Fruit fly (Drosophila melanogaster): ENCODE data around the gene kmg.

The kmg gene

DNA sequence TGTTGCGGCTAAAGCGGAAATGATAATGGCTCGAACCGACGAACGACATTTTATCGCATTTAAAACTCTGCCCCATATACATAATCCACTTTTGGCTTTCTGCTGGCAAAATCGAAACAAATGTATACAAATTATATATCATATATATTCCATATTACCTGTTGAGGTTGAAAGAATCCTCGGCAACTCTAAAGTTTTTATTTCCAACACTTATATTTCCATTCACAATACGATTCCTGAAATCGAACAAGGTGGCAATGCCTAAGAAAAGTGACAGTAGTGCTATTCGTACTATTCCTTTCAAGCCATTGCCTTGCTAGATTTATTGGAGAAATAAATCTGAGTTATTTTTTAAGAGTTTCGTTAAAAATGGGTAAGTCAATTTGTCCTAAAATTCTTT lies 1.8 kb upstream of the kmg start, which contains the start of gene Pk34A (continued):
- no peak for TF ChIP-seq CG9215 (GFP tag; IDR thresholded peaks at IDR 0.05)
- no peak for TF ChIP-seq Six4 (GFP tag; optimal IDR thresholded peaks at IDR 0.05)

dm6 chr2L:13164994-13165801 lies 4.9 kb downstream of the kmg start, which contains the start of gene Sirt1:
Gene Sirt1 (plus strand): TSS chr2L:13165564.
- TF ChIP-seq fd102C (GFP tag; optimal IDR thresholded peaks at IDR 0.05) (no peak), CTCF (GFP tag; optimal IDR thresholded peaks at IDR 0.05) (no peak), CG18619 (GFP tag; optimal IDR thresholded peaks at IDR 0.05) (peak; percentile 89), CG6765 (GFP tag; optimal IDR thresholded peaks at IDR 0.05) (peak; percentile 66), fru (optimal IDR thresholded peaks at IDR 0.05) (no peak), hbn (GFP tag; IDR thresholded peaks at IDR 0.05; ENCODE audit: partially characterized antibody) (no peak), Asciz (GFP tag; optimal IDR thresholded peaks at IDR 0.05) (peak; percentile 48), grau (tag; optimal IDR thresholded peaks at IDR 0.05) (peak; percentile 99), pan (optimal IDR thresholded peaks at IDR 0.05) (no peak), pan (GFP tag; optimal IDR thresholded peaks at IDR 0.05 in 1 of 2, IDR thresholded peaks at IDR 0.05 in 1 of 2) (peak in 1 of 2 experiments; percentile 83), CG3726 (GFP tag; IDR thresholded peaks at IDR 0.05) (peak; percentile 77; the same call in 2 of the 3 replicates), Pdp1 (GFP tag; optimal IDR thresholded peaks at IDR 0.05) (peak; percentile 70 to 85), pros (GFP tag; optimal IDR thresholded peaks at IDR 0.05) (no peak), peb (GFP tag; IDR thresholded peaks at IDR 0.05) (peak; percentile 39; the same call in 1 of the 2 replicates), Blimp-1 (GFP tag; optimal IDR thresholded peaks at IDR 0.05) (no peak), CG6854 (GFP tag; optimal IDR thresholded peaks at IDR 0.05) (peak; percentile 29), Dip3 (GFP tag; optimal IDR thresholded peaks at IDR 0.05) (peak; percentile 43), CG3838 (GFP tag; optimal IDR thresholded peaks at IDR 0.05) (no peak), mam (GFP tag; optimal IDR thresholded peaks at IDR 0.05) (peak; percentile 59), shn (GFP tag; optimal IDR thresholded peaks at IDR 0.05) (no peak), gt (GFP tag; IDR thresholded peaks at IDR 0.05) (0 out of 2 replicates have a peak, but pooled peaks have one; percentile 27), Eip74EF (GFP tag; optimal IDR thresholded peaks at IDR 0.05) (peak in 1 of 2 experiments; percentile 67), NC2α (GFP tag; optimal IDR thresholded peaks at IDR 0.05) (no peak), Ada2b (GFP tag; IDR thresholded peaks at IDR 0.05) (peak; percentile 28; the same call in 1 of the 2 replicates), Spps (tag; optimal IDR thresholded peaks at IDR 0.05) (peak; percentile 58), wor (GFP tag; IDR thresholded peaks at IDR 0.05) (peak; percentile 75), CG34422 (GFP tag; IDR thresholded peaks at IDR 0.05) (no peak; the same call in 2 of the 3 replicates), CG2120 (GFP tag; optimal IDR thresholded peaks at IDR 0.05) (peak; percentile 85), inv (GFP tag; IDR thresholded peaks at IDR 0.05; ENCODE audit: partially characterized antibody) (no peak), sr (GFP tag; IDR thresholded peaks at IDR 0.05) (no peak), CG18764 (GFP tag; optimal IDR thresholded peaks at IDR 0.05) (peak; percentile 77), eyg (GFP tag; optimal IDR thresholded peaks at IDR 0.05) (peak; percentile 4), gsb-n (tag; optimal IDR thresholded peaks at IDR 0.05) (peak; percentile 85), cato (GFP tag; optimal IDR thresholded peaks at IDR 0.05; ENCODE audit: borderline replicate concordance) (peak; percentile 73), zfh1 (GFP tag; IDR thresholded peaks at IDR 0.05) (peak; percentile 66; the same call in 1 of the 3 replicates), bab2 (GFP tag; optimal IDR thresholded peaks at IDR 0.05) (peak; percentile 68), gce (GFP tag; IDR thresholded peaks at IDR 0.05) (no peak), dan (GFP tag; IDR thresholded peaks at IDR 0.05) (peak; percentile 56), Ets97D (GFP tag; optimal IDR thresholded peaks at IDR 0.05) (peak; percentile 8), E2f2 (GFP tag; IDR thresholded peaks at IDR 0.05) (peak; percentile 43; the same call in 1 of the 2 replicates), CG8924 (tag; optimal IDR thresholded peaks at IDR 0.05) (peak; percentile 88), CG13287 (GFP tag; IDR thresholded peaks at IDR 0.05; ENCODE audit: partially characterized antibody) (no peak), CG6272 (GFP tag; IDR thresholded peaks at IDR 0.05) (peak; percentile 63), sug (tag; optimal IDR thresholded peaks at IDR 0.05) (peak; percentile 89), CG30431 (GFP tag; optimal IDR thresholded peaks at IDR 0.05) (peak; percentile 77), CG1792 (GFP tag; optimal IDR thresholded peaks at IDR 0.05) (peak; percentile 4)

Data from whole organism, embryonic.